Worm (Caenorhabditis elegans): ENCODE results near the gene F44F4.10.

- TF ChIP-seq nfya-1 (tag; optimal IDR thresholded peaks at IDR 0.05; ENCODE audit: borderline replicate concordance, insufficient read depth) (no peak), ama-1 (optimal IDR thresholded peaks at IDR 0.05) (no peak), ama-1 (GFP tag; optimal IDR thresholded peaks at IDR 0.05) (no peak), unc-62 (GFP tag; optimal IDR thresholded peaks at IDR 0.05) (no peak), hsf-1 (GFP tag; IDR thresholded peaks at IDR 0.05) (no peak), ets-4 (GFP tag; optimal IDR thresholded peaks at IDR 0.05) (no peak), pha-4 (tag; optimal IDR thresholded peaks at IDR 0.05) (no peak), sea-2 (GFP tag; IDR thresholded peaks at IDR 0.05) (no peak), somi-1 (GFP tag; optimal IDR thresholded peaks at IDR 0.05) (no peak), attf-6 (GFP tag; IDR thresholded peaks at IDR 0.05) (no peak), nhr-90 (tag; optimal IDR thresholded peaks at IDR 0.05) (no peak), mcd-1 (GFP tag; IDR thresholded peaks at IDR 0.05) (no peak)
Measured at ce11 chrII:10923948-10924347, 6.9 kb upstream of the F44F4.10 start, which contains the start of gene Y19D2B.2.
